Worm (Caenorhabditis elegans): ENCODE measurements around the gene F42G2.5.

DNA sequence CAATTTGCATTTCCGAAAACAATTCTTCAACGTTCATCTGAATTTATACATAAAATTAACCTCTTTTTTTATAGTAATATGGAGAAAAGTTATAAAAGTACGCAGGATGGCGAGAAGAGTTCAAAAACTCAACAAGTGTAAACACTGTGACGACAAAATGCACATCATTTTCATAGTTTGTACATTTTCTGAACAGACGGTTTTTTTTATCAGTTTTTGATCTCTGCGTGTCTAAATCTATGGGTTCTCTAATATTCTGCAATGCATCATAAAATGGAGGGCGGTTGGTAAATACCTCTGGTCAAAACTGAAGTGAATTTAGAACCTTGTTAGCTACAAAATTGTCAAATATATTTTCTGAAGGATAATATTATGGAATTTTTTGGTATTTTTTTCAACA lies 2.4 kb downstream of the F42G2.5 start, which contains the start of gene fbxa-4:
- no peak for TF ChIP-seq lsy-27 (tag; optimal IDR thresholded peaks at IDR 0.05; ENCODE audit: borderline replicate concordance, insufficient read depth)
- no peak for TF ChIP-seq nfya-1 (tag; optimal IDR thresholded peaks at IDR 0.05; ENCODE audit: borderline replicate concordance, insufficient read depth)
- TF ChIP-seq F55B11.4 (tag; optimal IDR thresholded peaks at IDR 0.05; ENCODE audit: borderline replicate concordance, insufficient read depth) = no peak
- no peak for TF ChIP-seq snpc-4 (GFP tag; optimal IDR thresholded peaks at IDR 0.05)
- TF ChIP-seq snpc-4 (tag; optimal IDR thresholded peaks at IDR 0.05) = no peak
- TF ChIP-seq lsl-1 (GFP tag; optimal IDR thresholded peaks at IDR 0.05) = no peak
- no peak for TF ChIP-seq F22D6.2 (tag; optimal IDR thresholded peaks at IDR 0.05)
- TF ChIP-seq F10E7.11 (tag; optimal IDR thresholded peaks at IDR 0.05) = no peak
- no peak for TF ChIP-seq sea-2 (GFP tag; IDR thresholded peaks at IDR 0.05)
- no peak for TF ChIP-seq unc-62 (GFP tag; optimal IDR thresholded peaks at IDR 0.05)
- no peak for TF ChIP-seq dpl-1 (GFP tag; optimal IDR thresholded peaks at IDR 0.05)
- TF ChIP-seq C17E4.6 (GFP tag; IDR thresholded peaks at IDR 0.05) = no peak
